Fruit fly (Drosophila melanogaster) S2 (cell line): ENCODE measurements around the gene CG31224.

Experiments used
- CG8478 ChIP-seq: fragments of >200 bp; optimal IDR thresholded peaks from 2 replicates; lab custom pipeline; 2018
- CTCF ChIP-seq, 2 experiments: fragments of >200 bp; optimal IDR thresholded peaks; 2 replicates each; lab custom pipeline; 2018

DNA sequence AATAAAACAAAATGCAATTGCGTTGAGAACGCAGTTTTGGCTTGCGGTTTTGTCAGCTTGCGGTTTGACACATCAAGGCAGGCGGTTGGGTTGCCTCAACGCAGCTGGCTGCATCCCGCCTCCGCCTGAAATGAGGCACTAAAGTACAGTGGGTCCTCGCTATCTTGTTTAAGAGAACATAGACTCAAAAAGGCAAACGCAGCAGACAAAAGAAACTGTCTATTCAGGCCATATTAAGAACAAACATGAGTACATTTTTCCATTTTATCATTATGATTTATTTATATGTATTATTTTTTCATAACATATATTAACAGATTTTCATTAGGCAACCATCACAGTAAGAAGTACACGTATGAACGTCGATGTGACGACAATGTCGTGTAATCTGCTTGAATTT is 19.4 kb downstream of the CG31224 start:
- TF ChIP-seq CG8478 (lab: Kevin White, UChicago) (no peak), CTCF (optimal IDR thresholded peaks at IDR 0.05; lab: Kevin White, UChicago) (no peak)
